Worm (Caenorhabditis elegans): Measurements from ENCODE around the gene nspd-4.
"Not testable (repeated sequence)": the region's sequence is repeated elsewhere in the genome, so short reads cannot be mapped to it uniquely, and the experiment has no call there.

nspd-4 gene

ce11 chrII:4842143-4842658 is at the start of gene nspd-4, which contains the start of gene T23B7.2:
Gene nspd-4, plus strand, starts transcription at chrII:4842608.
Gene T23B7.2, minus strand, starts transcription at chrII:4842243.
- not testable (repeated sequence) for TF ChIP-seq W03F9.2, him-1, dao-5 (tag; optimal IDR thresholded peaks at IDR 0.05)

- no peak for TF ChIP-seq him-1 (tag; optimal IDR thresholded peaks at IDR 0.05)
- no peak for TF ChIP-seq dao-5 (tag; optimal IDR thresholded peaks at IDR 0.05)
Measured at ce11 chrII:4793320-4793719, 49.1 kb upstream of the nspd-4 start.

- TF ChIP-seq him-1 (tag; optimal IDR thresholded peaks at IDR 0.05) (no peak), dao-5 (tag; optimal IDR thresholded peaks at IDR 0.05) (no peak), W03F9.2 (tag; optimal IDR thresholded peaks at IDR 0.05) (no peak)
Measured at ce11 chrII:4795461-4795860, 46.9 kb upstream of the nspd-4 start, which contains the start of gene C33F10.4. Gene C33F10.4, plus strand, starts transcription at chrII:4795761.

- no peak for TF ChIP-seq dao-5 (tag; optimal IDR thresholded peaks at IDR 0.05)
- no peak for TF ChIP-seq W03F9.2 (tag; optimal IDR thresholded peaks at IDR 0.05)
- TF ChIP-seq him-1 (tag; optimal IDR thresholded peaks at IDR 0.05): no peak
Measured at ce11 chrII:4797071-4797470, 45.3 kb upstream of the nspd-4 start, which contains the start of gene C33F10.14. Gene C33F10.14, plus strand, starts transcription at chrII:4797371.

- TF ChIP-seq W03F9.2 (tag; optimal IDR thresholded peaks at IDR 0.05) (no peak), him-1 (tag; optimal IDR thresholded peaks at IDR 0.05) (no peak), dao-5 (tag; optimal IDR thresholded peaks at IDR 0.05) (no peak)
Measured at ce11 chrII:4800524-4800923, 41.9 kb upstream of the nspd-4 start.

- TF ChIP-seq W03F9.2 (tag; optimal IDR thresholded peaks at IDR 0.05) (no peak), him-1 (tag; optimal IDR thresholded peaks at IDR 0.05) (no peak), dao-5 (tag; optimal IDR thresholded peaks at IDR 0.05) (no peak)
Measured at ce11 chrII:4802917-4803316, 39.5 kb upstream of the nspd-4 start.

- TF ChIP-seq W03F9.2 (tag; optimal IDR thresholded peaks at IDR 0.05) (no peak), dao-5 (tag; optimal IDR thresholded peaks at IDR 0.05) (no peak), him-1 (tag; optimal IDR thresholded peaks at IDR 0.05) (no peak)
Measured at ce11 chrII:4805799-4806198, 36.6 kb upstream of the nspd-4 start.

- TF ChIP-seq him-1 (tag; optimal IDR thresholded peaks at IDR 0.05): no peak
- no peak for TF ChIP-seq W03F9.2 (tag; optimal IDR thresholded peaks at IDR 0.05)
- TF ChIP-seq dao-5 (tag; optimal IDR thresholded peaks at IDR 0.05): no peak
Measured at ce11 chrII:4806261-4806660, 36.1 kb upstream of the nspd-4 start.

- TF ChIP-seq W03F9.2 (tag; optimal IDR thresholded peaks at IDR 0.05) (no peak), him-1 (tag; optimal IDR thresholded peaks at IDR 0.05) (no peak), dao-5 (tag; optimal IDR thresholded peaks at IDR 0.05) (no peak)
Measured at ce11 chrII:4806726-4807125, 35.7 kb upstream of the nspd-4 start.

- no peak for TF ChIP-seq him-1 (tag; optimal IDR thresholded peaks at IDR 0.05)
- no peak for TF ChIP-seq dao-5 (tag; optimal IDR thresholded peaks at IDR 0.05)
- no peak for TF ChIP-seq W03F9.2 (tag; optimal IDR thresholded peaks at IDR 0.05)
Measured at ce11 chrII:4811986-4812385, 30.4 kb upstream of the nspd-4 start, which contains the start of gene rig-6. Gene rig-6, minus strand, starts transcription at chrII:4812086.

ce11 chrII:4815356-4815755 is 27.1 kb upstream of the nspd-4 start:
- TF ChIP-seq dao-5 (tag; optimal IDR thresholded peaks at IDR 0.05) (no peak), him-1 (tag; optimal IDR thresholded peaks at IDR 0.05) (no peak), W03F9.2 (tag; optimal IDR thresholded peaks at IDR 0.05) (no peak)

ce11 chrII:4818780-4819179 is 23.6 kb upstream of the nspd-4 start:
- TF ChIP-seq W03F9.2 (tag; optimal IDR thresholded peaks at IDR 0.05) (no peak), him-1 (tag; optimal IDR thresholded peaks at IDR 0.05) (no peak), dao-5 (tag; optimal IDR thresholded peaks at IDR 0.05) (no peak)

ce11 chrII:4821739-4822138 is 20.7 kb upstream of the nspd-4 start, which contains the start of gene lact-5:
Gene lact-5, minus strand, starts transcription at chrII:4821739.
- no peak for TF ChIP-seq W03F9.2 (tag; optimal IDR thresholded peaks at IDR 0.05)
- no peak for TF ChIP-seq dao-5 (tag; optimal IDR thresholded peaks at IDR 0.05)
- no peak for TF ChIP-seq him-1 (tag; optimal IDR thresholded peaks at IDR 0.05)

ce11 chrII:4822610-4823009 is 19.8 kb upstream of the nspd-4 start:
- TF ChIP-seq dao-5 (tag; optimal IDR thresholded peaks at IDR 0.05) (no peak), him-1 (tag; optimal IDR thresholded peaks at IDR 0.05) (no peak), W03F9.2 (tag; optimal IDR thresholded peaks at IDR 0.05) (no peak)

ce11 chrII:4825133-4825532 is 17.3 kb upstream of the nspd-4 start, which contains the start of the genes C33F10.8 and msp-40:
Gene C33F10.8, minus strand, starts transcription at chrII:4825233.
Gene msp-40, plus strand, starts transcription at chrII:4825414.
- TF ChIP-seq W03F9.2, dao-5, him-1 (tag; optimal IDR thresholded peaks at IDR 0.05): not testable (repeated sequence)
